Fruit fly (Drosophila melanogaster) S2 (cell line): ENCODE measurements around the gene CG32137.

ENCODE experiments used
- CG8478 ChIP-seq: fragments of >200 bp; optimal IDR thresholded peaks from 2 replicates; lab custom pipeline; 2018
- CTCF ChIP-seq, 2 experiments: fragments of >200 bp; optimal IDR thresholded peaks; 2 replicates each; lab custom pipeline; 2018

- TF ChIP-seq CTCF (optimal IDR thresholded peaks at IDR 0.05; lab: Kevin White, UChicago) (no peak), CG8478 (no peak)
Observed at dm6 chr3L:13956667-13957066, 17.6 kb downstream of the CG32137 start.
